Fruit fly (Drosophila melanogaster) whole organism, embryonic: ENCODE measurements around the gene CG15153.
A peak's percentile ranks its signal among the peaks of the same experiment; 100 is the strongest.

ENCODE experiments used
- Awh ChIP-seq: fragments of 200-800 bp; sonication (Bioruptor generic); IDR thresholded peaks from 2 replicates; pipeline ENCODE4, ENCODE4 v1.3.6; 2022; ENCODE audit warnings: missing biosample characterization, missing genetic modification characterization
- CG10654 ChIP-seq: fragments of 200-800 bp; sonication (Bioruptor generic); optimal IDR thresholded peaks from 2 replicates; lab custom pipeline; 2016; ENCODE audit warnings: missing biosample characterization, missing genetic modification characterization
- CG11456 ChIP-seq: fragments of 200-800 bp; sonication (Bioruptor generic); IDR thresholded peaks from 3 replicates; pipeline ENCODE4 v1.3.6; 2022; ENCODE audit warnings: missing biosample characterization, missing genetic modification characterization
- CG12942 ChIP-seq: fragments of 200-800 bp; sonication (Bioruptor generic); optimal IDR thresholded peaks from 3 replicates; lab custom pipeline; 2016; ENCODE audit warnings: missing biosample characterization, missing genetic modification characterization
- CG13123 ChIP-seq: fragments of 200-800 bp; sonication (Bioruptor generic); optimal IDR thresholded peaks from 2 replicates; lab custom pipeline; 2016; ENCODE audit warnings: missing biosample characterization, missing genetic modification characterization
- CG13775 ChIP-seq: fragments of 200-800 bp; sonication (Bioruptor generic); optimal IDR thresholded peaks from 3 replicates; lab custom pipeline; 2017; ENCODE audit warnings: missing biosample characterization, mild to moderate bottlenecking, missing genetic modification characterization
- CG14014 ChIP-seq: fragments of 200-800 bp; sonication (Bioruptor generic); IDR thresholded peaks from 2 replicates; pipeline ENCODE4 v1.3.6; 2022; ENCODE audit warnings: missing biosample characterization, missing genetic modification characterization
- CG17359 ChIP-seq: fragments of 200-800 bp; sonication (Bioruptor generic); optimal IDR thresholded peaks from 3 replicates; lab custom pipeline; 2018; ENCODE audit warnings: missing biosample characterization, mild to moderate bottlenecking, missing genetic modification characterization, moderate library complexity
- CG17802 ChIP-seq: fragments of 200-800 bp; sonication (Bioruptor generic); optimal IDR thresholded peaks from 2 replicates; lab custom pipeline; 2018; ENCODE audit warnings: missing biosample characterization, mild to moderate bottlenecking, missing genetic modification characterization, moderate library complexity
- CG18476 ChIP-seq: fragments of 200-800 bp; sonication (Bioruptor generic); optimal IDR thresholded peaks from 2 replicates; lab custom pipeline; 2016; ENCODE audit warnings: missing biosample characterization, mild to moderate bottlenecking, missing genetic modification characterization
- CG30403 ChIP-seq: fragments of 200-800 bp; sonication (Bioruptor generic); optimal IDR thresholded peaks from 3 replicates; lab custom pipeline; 2016; ENCODE audit warnings: missing biosample characterization, missing genetic modification characterization
- CG31224 ChIP-seq: fragments of 200-800 bp; sonication (Bioruptor generic); IDR thresholded peaks from 2 replicates; pipeline ENCODE4 v1.3.6; 2022; ENCODE audit warnings: missing biosample characterization, missing genetic modification characterization
- CG4328 ChIP-seq: fragments of 200-800 bp; sonication (Bioruptor generic); optimal IDR thresholded peaks from 3 replicates; lab custom pipeline; 2017; ENCODE audit warnings: missing biosample characterization, missing genetic modification reagents, missing genetic modification characterization
- CG4404 ChIP-seq: fragments of 200-800 bp; sonication (Bioruptor generic); IDR thresholded peaks from 2 replicates; pipeline ENCODE4 v1.3.6; 2022; ENCODE audit warnings: missing biosample characterization, missing genetic modification characterization
- CG4707 ChIP-seq: fragments of 200-800 bp; sonication (Bioruptor generic); optimal IDR thresholded peaks from 2 replicates; lab custom pipeline; 2018; ENCODE audit warnings: missing biosample characterization, mild to moderate bottlenecking, missing genetic modification characterization, moderate library complexity
- CG4820 ChIP-seq: fragments of 200-800 bp; sonication (Bioruptor generic); optimal IDR thresholded peaks from 3 replicates; lab custom pipeline; 2016; ENCODE audit warnings: missing biosample characterization, missing genetic modification characterization
- CG6813 ChIP-seq: fragments of 200-800 bp; sonication (Bioruptor generic); optimal IDR thresholded peaks from 2 replicates; lab custom pipeline; 2017; ENCODE audit warnings: missing biosample characterization, missing genetic modification characterization, mild to moderate bottlenecking, moderate library complexity, missing genetic modification reagents
- CG7928 ChIP-seq: fragments of 200-800 bp; sonication (Bioruptor generic); optimal IDR thresholded peaks from 2 replicates; lab custom pipeline; 2017; ENCODE audit warnings: missing biosample characterization, mild to moderate bottlenecking, missing genetic modification characterization
- CG9876 ChIP-seq: fragments of 200-800 bp; sonication (Bioruptor generic); optimal IDR thresholded peaks from 2 replicates; lab custom pipeline; 2016; ENCODE audit warnings: missing biosample characterization, missing genetic modification characterization
- CrebB ChIP-seq: fragments of 200-800 bp; sonication (Bioruptor generic); optimal IDR thresholded peaks from 3 replicates; lab custom pipeline; 2018; ENCODE audit warnings: missing biosample characterization, mild to moderate bottlenecking, missing genetic modification characterization
- D ChIP-seq, 2 experiments: fragments of 200-800 bp in 1 of 2; fragments of >200 bp in 1 of 2; sonication (Bioruptor generic) in 1 of 2; optimal IDR thresholded peaks; 2 replicates in 1 of 2; 3 replicates in 1 of 2; lab custom pipeline; 2017; ENCODE audit warnings: mild to moderate bottlenecking in 1 of 2, missing biosample characterization in 1 of 2, missing genetic modification characterization in 1 of 2, missing genetic modification reagents in 1 of 2
- Dll ChIP-seq: fragments of 200-800 bp; sonication (Bioruptor generic); IDR thresholded peaks from 4 replicates; pipeline ENCODE4 v1.3.6; 2022; ENCODE audit warnings: missing biosample characterization, missing genetic modification characterization; ENCODE audit not compliant: partially characterized antibody
- Dp ChIP-seq: fragments of 200-800 bp; sonication (Bioruptor generic); optimal IDR thresholded peaks from 2 replicates; lab custom pipeline; 2018; ENCODE audit warnings: missing biosample characterization, mild to moderate bottlenecking, missing genetic modification characterization, moderate library complexity
- Elba2 ChIP-seq: fragments of 200-800 bp; sonication (Bioruptor generic); optimal IDR thresholded peaks from 3 replicates; lab custom pipeline; 2016; ENCODE audit warnings: missing biosample characterization, missing genetic modification characterization
- H15 ChIP-seq: fragments of 200-800 bp; sonication (Bioruptor generic); IDR thresholded peaks from 3 replicates; pipeline ENCODE4 v1.3.6; 2022; ENCODE audit warnings: missing biosample characterization, missing genetic modification characterization
- H2.0 ChIP-seq: fragments of 200-800 bp; sonication (Bioruptor generic); IDR thresholded peaks from 2 replicates; pipeline ENCODE4 v1.3.6; 2022; ENCODE audit warnings: missing biosample characterization, missing genetic modification characterization
- HLH3B ChIP-seq: fragments of 200-800 bp; sonication (Bioruptor generic); IDR thresholded peaks from 2 replicates; pipeline ENCODE4 v1.3.6; 2022; ENCODE audit warnings: missing biosample characterization, missing genetic modification characterization
- HLH4C ChIP-seq: fragments of 200-800 bp; sonication (Bioruptor generic); IDR thresholded peaks from 3 replicates; pipeline ENCODE4 v1.3.6; 2022; ENCODE audit warnings: missing biosample characterization, missing genetic modification characterization; ENCODE audit not compliant: partially characterized antibody
- Hr3 ChIP-seq: fragments of 200-800 bp; sonication (Bioruptor generic); optimal IDR thresholded peaks from 3 replicates; lab custom pipeline; 2016; ENCODE audit warnings: missing biosample characterization, missing genetic modification characterization
- Jarid2 ChIP-seq: fragments of 200-800 bp; sonication (Bioruptor generic); optimal IDR thresholded peaks from 3 replicates; lab custom pipeline; 2017; ENCODE audit warnings: mild to moderate bottlenecking, missing biosample characterization, missing genetic modification reagents, missing genetic modification characterization
- MESR4 ChIP-seq: fragments of 200-800 bp; sonication (Bioruptor generic); optimal IDR thresholded peaks from 2 replicates; lab custom pipeline; 2018; ENCODE audit warnings: missing biosample characterization, mild to moderate bottlenecking, missing genetic modification characterization, moderate library complexity
- Myb ChIP-seq: fragments of 200-800 bp; sonication (Bioruptor generic); optimal IDR thresholded peaks from 2 replicates; lab custom pipeline; 2016; ENCODE audit warnings: missing biosample characterization, missing genetic modification characterization
- Rx ChIP-seq: fragments of 200-800 bp; sonication (Bioruptor generic); IDR thresholded peaks from 2 replicates; pipeline ENCODE4 v1.3.6; 2022; ENCODE audit warnings: missing biosample characterization, missing genetic modification characterization
- Scr ChIP-seq: fragments of 200-800 bp; sonication (Bioruptor generic); IDR thresholded peaks from 2 replicates; pipeline ENCODE4 v1.3.6; 2022; ENCODE audit warnings: missing biosample characterization, missing genetic modification characterization; ENCODE audit not compliant: partially characterized antibody
- chinmo ChIP-seq: fragments of 200-800 bp; sonication (Bioruptor generic); IDR thresholded peaks from 4 replicates; pipeline ENCODE4 v1.3.6; 2022; ENCODE audit warnings: missing biosample characterization, missing genetic modification characterization; ENCODE audit not compliant: partially characterized antibody
- dysf ChIP-seq: fragments of 200-800 bp; sonication (Bioruptor generic); IDR thresholded peaks from 3 replicates; pipeline ENCODE4 v1.3.6; 2022; ENCODE audit warnings: missing biosample characterization, missing genetic modification characterization
- esg ChIP-seq: fragments of 200-800 bp; sonication (Bioruptor generic); conservative IDR thresholded peaks from 2 replicates; pipeline ENCODE4 v1.3.6; 2022; ENCODE audit warnings: missing biosample characterization, missing genetic modification characterization
- gcm ChIP-seq: fragments of 200-800 bp; sonication (Bioruptor generic); optimal IDR thresholded peaks from 2 replicates; lab custom pipeline; 2019; ENCODE audit warnings: missing biosample characterization, mild to moderate bottlenecking, missing genetic modification characterization, moderate library complexity
- hb ChIP-seq: fragments of 200-800 bp; sonication (Bioruptor generic); IDR thresholded peaks from 3 replicates; pipeline ENCODE4 v1.3.6; 2022; ENCODE audit warnings: missing biosample characterization, missing genetic modification characterization; ENCODE audit not compliant: partially characterized antibody
- lola ChIP-seq, 3 experiments: fragments of >200 bp in 2 of 3; fragments of 200-800 bp in 1 of 3; sonication (Bioruptor generic) in 1 of 3; optimal IDR thresholded peaks; 2 replicates each; lab custom pipeline; 2017 to 2019; ENCODE audit warnings: missing biosample characterization in 3 of 3, missing genetic modification characterization in 3 of 3, mild to moderate bottlenecking in 1 of 3, moderate library complexity in 1 of 3
- pfk ChIP-seq: fragments of 200-800 bp; sonication (Bioruptor generic); optimal IDR thresholded peaks from 2 replicates; lab custom pipeline; 2018; ENCODE audit warnings: missing biosample characterization, mild to moderate bottlenecking, missing genetic modification characterization, moderate library complexity
- sim ChIP-seq: fragments of 200-800 bp; sonication (Bioruptor generic); IDR thresholded peaks from 2 replicates; pipeline ENCODE4 v1.3.6; 2022; ENCODE audit warnings: missing biosample characterization, missing genetic modification characterization
- ssp ChIP-seq: fragments of 200-800 bp; sonication (Bioruptor generic); IDR thresholded peaks from 2 replicates; pipeline ENCODE4 v1.3.6; 2022; ENCODE audit warnings: missing biosample characterization, missing genetic modification characterization
- sug ChIP-seq: fragments of 200-800 bp; optimal IDR thresholded peaks from 2 replicates; lab custom pipeline; 2019; ENCODE audit warnings: missing biosample characterization, mild to moderate bottlenecking, missing genetic modification characterization, moderate library complexity
- twi ChIP-seq: fragments of 200-800 bp; optimal IDR thresholded peaks from 2 replicates; lab custom pipeline; 2019; ENCODE audit warnings: missing biosample characterization, mild to moderate bottlenecking, missing genetic modification characterization, moderate library complexity
- unc-4 ChIP-seq: fragments of 200-800 bp; sonication (Bioruptor generic); IDR thresholded peaks from 2 replicates; pipeline ENCODE4 v1.3.6; 2022; ENCODE audit warnings: missing biosample characterization, missing genetic modification characterization; ENCODE audit not compliant: partially characterized antibody
- zf30C ChIP-seq: fragments of 200-800 bp; sonication (Bioruptor generic); optimal IDR thresholded peaks from 3 replicates; lab custom pipeline; 2018; ENCODE audit warnings: missing biosample characterization, mild to moderate bottlenecking, missing genetic modification characterization
- zfh1 ChIP-seq: fragments of 200-800 bp; sonication (Bioruptor generic); IDR thresholded peaks from 3 replicates; pipeline ENCODE4 v1.3.6; 2022; ENCODE audit warnings: missing biosample characterization, missing genetic modification characterization

Gene CG15153

DNA sequence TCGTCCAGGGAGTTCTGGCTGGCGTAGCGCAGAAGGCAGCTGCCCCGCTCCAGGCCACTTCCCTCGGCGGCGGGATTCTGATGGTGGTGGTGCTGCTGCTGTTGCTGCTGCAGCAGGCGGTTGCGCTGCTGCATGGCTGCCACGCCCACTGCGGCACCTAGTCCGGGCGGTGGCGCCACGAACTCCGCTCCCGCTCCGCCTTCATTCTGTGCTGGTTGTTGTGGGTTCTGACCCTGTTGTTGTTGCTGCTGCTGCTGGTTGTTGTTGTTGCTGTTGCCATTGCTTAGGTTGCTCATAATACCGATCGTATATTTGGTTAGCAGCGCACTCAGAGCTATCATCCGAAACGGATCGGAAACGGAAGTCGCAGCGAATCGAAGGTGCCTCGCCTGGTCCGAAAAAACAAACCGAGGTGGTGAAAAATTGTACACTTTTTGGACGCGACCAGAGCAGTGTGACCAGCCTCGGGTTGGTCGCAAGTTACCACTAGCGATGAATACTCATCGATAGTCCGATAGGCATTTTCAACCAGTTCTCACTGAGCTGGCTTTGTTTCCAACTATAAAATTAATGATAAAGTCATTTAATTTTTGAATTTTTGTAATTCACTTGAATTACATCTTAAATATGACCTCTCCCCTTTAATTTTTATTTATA is 45.7 kb upstream of the CG15153 start, which contains the start of gene kel (continued):
- TF ChIP-seq ssp (GFP tag; lab: Robert Waterston, UW) (peak; percentile 91), Dll (GFP tag; lab: Robert Waterston, UW) (peak; percentile 73), Rx (GFP tag; lab: Robert Waterston, UW) (no peak), CG30403 (GFP tag; lab: Kevin White, UChicago) (peak; percentile 49), CG18476 (no peak), dysf (no peak; the same call in 2 of the 3 replicates), CG4707 (GFP tag; lab: Kevin White, UChicago) (peak; percentile 15), CG6813 (GFP tag; lab: Kevin White, UChicago) (peak; percentile 13), pfk (GFP tag; lab: Kevin White, UChicago) (peak; percentile 53), gcm (GFP tag; lab: Kevin White, UChicago) (no peak), MESR4 (peak; percentile 99), Myb (GFP tag; lab: Kevin White, UChicago) (peak; percentile 21), CG11456 (GFP tag; lab: Robert Waterston, UW) (peak; percentile 65; the same call in 2 of the 3 replicates), hb (peak; percentile 66; the same call in 1 of the 3 replicates), lola (GFP tag; optimal IDR thresholded peaks at IDR 0.05; lab: Kevin White, UChicago) (no peak), HLH4C (GFP tag; lab: Robert Waterston, UW) (peak; percentile 78), Scr (GFP tag; lab: Robert Waterston, UW) (peak; percentile 78), D (optimal IDR thresholded peaks at IDR 0.05; lab: Kevin White, UChicago) (no peak), D (GFP tag; optimal IDR thresholded peaks at IDR 0.05; lab: Kevin White, UChicago) (no peak), H15 (GFP tag; lab: Robert Waterston, UW) (no peak), sim (0 out of 2 replicates have a peak, but pooled peaks have one; percentile 13), CG31224 (GFP tag; lab: Robert Waterston, UW) (no peak), zfh1 (GFP tag; lab: Robert Waterston, UW) (peak; percentile 63), unc-4 (GFP tag; lab: Robert Waterston, UW) (peak; percentile 77), CG12942 (GFP tag; lab: Kevin White, UChicago) (peak; percentile 21), Awh (GFP tag; lab: Robert Waterston, UW) (0 out of 2 replicates have a peak, but pooled peaks have one; percentile 11), chinmo (GFP tag; lab: Robert Waterston, UW) (peak; percentile 65; the same call in 1 of the 4 replicates), Hr3 (GFP tag; lab: Kevin White, UChicago) (peak; percentile 9), CG13123 (GFP tag; lab: Kevin White, UChicago) (peak; percentile 11), zf30C (no peak), CG7928 (GFP tag; lab: Kevin White, UChicago) (no peak), CrebB (tag; lab: Kevin White, UChicago) (peak; percentile 76), Elba2 (no peak), H2.0 (GFP tag; lab: Robert Waterston, UW) (no peak), CG13775 (GFP tag; lab: Kevin White, UChicago) (peak; percentile 39), CG17359 (tag; lab: Kevin White, UChicago) (peak; percentile 34), CG9876 (GFP tag; lab: Kevin White, UChicago) (no peak), CG4820 (GFP tag; lab: Kevin White, UChicago) (peak; percentile 10), CG10654 (GFP tag; lab: Kevin White, UChicago) (peak; percentile 19), CG17802 (tag; lab: Kevin White, UChicago) (peak; percentile 74), Jarid2 (GFP tag; lab: Kevin White, UChicago) (peak; percentile 80), twi (tag; lab: Kevin White, UChicago) (no peak), CG4404 (GFP tag; lab: Robert Waterston, UW) (no peak), CG4328 (GFP tag; lab: Kevin White, UChicago) (peak; percentile 46), Dp (GFP tag; lab: Kevin White, UChicago) (peak; percentile 36), esg (GFP tag; lab: Robert Waterston, UW) (no peak), HLH3B (GFP tag; lab: Robert Waterston, UW) (peak; percentile 38; the same call in 1 of the 2 replicates), sug (tag; lab: Kevin White, UChicago) (peak; percentile 36), CG14014 (no peak)
